Worm (Caenorhabditis elegans): Measurements from ENCODE around the gene C55C3.4.

ce11 chrIV:5715341-5716112 lies 37.6 kb upstream of the C55C3.4 start:
- TF ChIP-seq tab-1 (GFP tag; IDR thresholded peaks at IDR 0.05) (no peak), flt-1 (GFP tag; IDR thresholded peaks at IDR 0.05) (no peak), ztf-23 (GFP tag; IDR thresholded peaks at IDR 0.05) (no peak), ref-1 (GFP tag; conservative IDR thresholded peaks at IDR 0.05) (no peak), T22C8.4 (GFP tag; IDR thresholded peaks at IDR 0.05) (no peak), ztf-29 (GFP tag; IDR thresholded peaks at IDR 0.05) (no peak), klf-2 (GFP tag; conservative IDR thresholded peaks at IDR 0.05) (no peak), med-1 (GFP tag; optimal IDR thresholded peaks at IDR 0.05; ENCODE audit: insufficient read depth) (no peak)
